Worm (Caenorhabditis elegans) whole organism, L1 larva: ENCODE data around the gene T01D1.8.
A peak's percentile ranks its signal among the peaks of the same experiment; 100 is the strongest.

Experiments used
- C16A3.4 ChIP-seq: fragments of 150-350 bp; optimal IDR thresholded peaks from 2 replicates; lab custom pipeline; 2014; ENCODE audit warnings: missing biosample characterization, missing genetic modification characterization
- C34B4.2 ChIP-seq: sonication (generic microtip); optimal IDR thresholded peaks from 2 replicates; lab custom pipeline; 2017; ENCODE audit warnings: mild to moderate bottlenecking, missing genetic modification characterization, missing compliant biosample characterization
- F16B12.6 ChIP-seq: fragments of 150-350 bp; optimal IDR thresholded peaks from 2 replicates; lab custom pipeline; 2014; ENCODE audit warnings: missing biosample characterization, missing genetic modification characterization
- aha-1 ChIP-seq: fragments of 150-350 bp; optimal IDR thresholded peaks from 2 replicates; lab custom pipeline; 2014; ENCODE audit warnings: missing biosample characterization, missing genetic modification characterization
- alr-1 ChIP-seq: fragments of 200-800 bp; sonication (Bioruptor generic); optimal IDR thresholded peaks from 2 replicates; lab custom pipeline; 2018; ENCODE audit warnings: borderline replicate concordance, mild to moderate bottlenecking, missing genetic modification characterization, missing compliant biosample characterization
- aly-2 ChIP-seq: fragments of 150-350 bp; optimal IDR thresholded peaks from 2 replicates; lab custom pipeline; 2014; ENCODE audit warnings: missing biosample characterization, missing genetic modification characterization
- ceh-8 ChIP-seq: fragments of 200-800 bp; sonication (Bioruptor generic); optimal IDR thresholded peaks from 2 replicates; lab custom pipeline; 2018; ENCODE audit warnings: mild to moderate bottlenecking, missing genetic modification characterization, moderate library complexity, missing compliant biosample characterization
- dpl-1 ChIP-seq, 3 experiments: fragments of 150-350 bp in 2 of 3; sonication (generic microtip) in 1 of 3; optimal IDR thresholded peaks; 2 replicates each; lab custom pipeline; 2014 to 2017; ENCODE audit warnings: missing biosample characterization in 3 of 3, missing genetic modification characterization in 3 of 3, missing genetic modification reagents in 3 of 3
- dsc-1 ChIP-seq: sonication (generic microtip); optimal IDR thresholded peaks from 2 replicates; lab custom pipeline; 2016; ENCODE audit warnings: mild to moderate bottlenecking, missing genetic modification characterization, missing compliant biosample characterization
- efl-3 ChIP-seq: fragments of 200-800 bp; sonication (Bioruptor generic); optimal IDR thresholded peaks from 2 replicates; lab custom pipeline; 2018; ENCODE audit warnings: mild to moderate bottlenecking, missing genetic modification characterization, missing compliant biosample characterization
- egl-13 ChIP-seq: sonication (generic microtip); optimal IDR thresholded peaks from 2 replicates; lab custom pipeline; 2016; ENCODE audit warnings: missing genotype, missing genetic modification reagents, missing genetic modification characterization, missing compliant biosample characterization
- egl-27 ChIP-seq, 2 experiments: fragments of 150-350 bp in 1 of 2; sonication (generic microtip); optimal IDR thresholded peaks; 3 replicates each; lab custom pipeline; 2017 to 2018; ENCODE audit warnings: missing biosample characterization in 2 of 2, missing genetic modification characterization in 2 of 2, missing genetic modification reagents in 2 of 2
- elt-3 ChIP-seq, 6 experiments: fragments of 150-350 bp in 1 of 6; sonication (generic microtip); optimal IDR thresholded peaks; 2 replicates each; lab custom pipeline; 2017 to 2018; ENCODE audit warnings: missing biosample characterization in 6 of 6, missing genetic modification characterization in 6 of 6, inconsistent platforms in 1 of 6
- ets-5 ChIP-seq: fragments of 200-800 bp; sonication (Bioruptor generic); IDR thresholded peaks from 2 replicates; pipeline ENCODE4 v1.3.6; 2022; ENCODE audit warnings: missing genetic modification characterization, missing compliant biosample characterization
- fkh-10 ChIP-seq: sonication (generic microtip); optimal IDR thresholded peaks from 2 replicates; lab custom pipeline; 2017; ENCODE audit warnings: missing biosample characterization, missing genetic modification reagents, missing genetic modification characterization
- fkh-4 ChIP-seq: sonication (generic microtip); optimal IDR thresholded peaks from 2 replicates; lab custom pipeline; 2016; ENCODE audit warnings: missing compliant biosample characterization, missing genetic modification characterization, borderline replicate concordance
- fkh-8 ChIP-seq: sonication (generic microtip); optimal IDR thresholded peaks from 2 replicates; lab custom pipeline; 2016; ENCODE audit warnings: mild to moderate bottlenecking, missing genetic modification characterization, missing compliant biosample characterization
- hlh-4 ChIP-seq: sonication (generic microtip); optimal IDR thresholded peaks from 2 replicates; lab custom pipeline; 2016; ENCODE audit warnings: mild to moderate bottlenecking, missing genetic modification characterization, missing compliant biosample characterization
- hpl-2 ChIP-seq: fragments of 150-350 bp; optimal IDR thresholded peaks from 2 replicates; lab custom pipeline; 2014; ENCODE audit warnings: missing biosample characterization, missing genetic modification reagents, missing genetic modification characterization
- irx-1 ChIP-seq: sonication (generic microtip); optimal IDR thresholded peaks from 2 replicates; lab custom pipeline; 2016; ENCODE audit warnings: missing genetic modification characterization, missing compliant biosample characterization
- lin-15B ChIP-seq: fragments of 150-350 bp; sonication (generic microtip); optimal IDR thresholded peaks from 3 replicates; lab custom pipeline; 2014; ENCODE audit warnings: missing biosample characterization, missing genetic modification characterization
- lin-39 ChIP-seq: fragments of 150-350 bp; optimal IDR thresholded peaks from 2 replicates; lab custom pipeline; 2014; ENCODE audit warnings: missing biosample characterization, missing genetic modification reagents, missing genetic modification characterization
- lir-3 ChIP-seq: sonication (generic microtip); optimal IDR thresholded peaks from 2 replicates; lab custom pipeline; 2016; ENCODE audit warnings: mild to moderate bottlenecking, missing genetic modification characterization, moderate library complexity, missing compliant biosample characterization; ENCODE audit not compliant: poor library complexity
- lsy-2 ChIP-seq, 2 experiments: fragments of 150-350 bp; optimal IDR thresholded peaks; 2 replicates each; lab custom pipeline; 2014; ENCODE audit warnings: missing biosample characterization in 2 of 2, missing genetic modification characterization in 2 of 2
- mab-9 ChIP-seq: fragments of 200-800 bp; sonication (Bioruptor generic); IDR thresholded peaks from 2 replicates; pipeline ENCODE4 v1.3.6; 2022; ENCODE audit warnings: missing genetic modification reagents, missing genetic modification characterization, missing compliant biosample characterization
- mef-2 ChIP-seq: fragments of 150-350 bp; optimal IDR thresholded peaks from 2 replicates; lab custom pipeline; 2014; ENCODE audit warnings: missing biosample characterization, missing genetic modification characterization
- mep-1 ChIP-seq: fragments of 150-350 bp; optimal IDR thresholded peaks from 2 replicates; lab custom pipeline; 2014; ENCODE audit warnings: missing biosample characterization, missing genetic modification characterization
- nhr-11 ChIP-seq: fragments of 150-350 bp; optimal IDR thresholded peaks from 2 replicates; lab custom pipeline; 2014; ENCODE audit warnings: missing biosample characterization, missing genetic modification characterization
- nhr-12 ChIP-seq: sonication (generic microtip); optimal IDR thresholded peaks from 2 replicates; lab custom pipeline; 2017; ENCODE audit warnings: missing biosample characterization, missing genetic modification characterization
- nhr-20 ChIP-seq: sonication (generic microtip); optimal IDR thresholded peaks from 2 replicates; lab custom pipeline; 2016; ENCODE audit warnings: mild to moderate bottlenecking, missing genetic modification characterization, missing compliant biosample characterization
- nhr-28 ChIP-seq: fragments of 150-350 bp; optimal IDR thresholded peaks from 2 replicates; lab custom pipeline; 2014; ENCODE audit warnings: missing biosample characterization, missing genetic modification characterization
- nhr-47 ChIP-seq: sonication (generic microtip); optimal IDR thresholded peaks from 2 replicates; lab custom pipeline; 2016; ENCODE audit warnings: mild to moderate bottlenecking, missing genetic modification characterization, moderate library complexity, missing compliant biosample characterization
- nhr-76 ChIP-seq: sonication (generic microtip); optimal IDR thresholded peaks from 2 replicates; lab custom pipeline; 2017; ENCODE audit warnings: missing biosample characterization, missing genetic modification characterization
- nhr-77 ChIP-seq: fragments of 150-350 bp; optimal IDR thresholded peaks from 2 replicates; lab custom pipeline; 2014; ENCODE audit warnings: missing biosample characterization, missing genetic modification characterization
- nhr-85 ChIP-seq: sonication (generic microtip); peaks from one replicate; lab custom pipeline; 2016; ENCODE audit warnings: missing genetic modification characterization, inconsistent platforms, missing compliant biosample characterization
- nhr-90 ChIP-seq: sonication (generic microtip); optimal IDR thresholded peaks from 2 replicates; lab custom pipeline; 2016; ENCODE audit warnings: mild to moderate bottlenecking, missing genetic modification characterization, missing compliant biosample characterization; ENCODE audit not compliant: poor library complexity
- tbx-2 ChIP-seq: sonication (generic microtip); optimal IDR thresholded peaks from 2 replicates; lab custom pipeline; 2016; ENCODE audit warnings: missing genetic modification characterization, missing compliant biosample characterization
- tlp-1 ChIP-seq: fragments of 150-350 bp; optimal IDR thresholded peaks from 2 replicates; lab custom pipeline; 2014; ENCODE audit warnings: missing biosample characterization, missing genetic modification characterization
- vab-15 ChIP-seq: sonication (generic microtip); optimal IDR thresholded peaks from 2 replicates; lab custom pipeline; 2017; ENCODE audit warnings: missing genotype, mild to moderate bottlenecking, missing genetic modification characterization, missing compliant biosample characterization
- xbp-1 ChIP-seq: sonication (generic microtip); optimal IDR thresholded peaks from 2 replicates; lab custom pipeline; 2016; ENCODE audit warnings: missing genetic modification characterization, missing compliant biosample characterization
- zip-4 ChIP-seq: fragments of 200-800 bp; sonication (Bioruptor generic); optimal IDR thresholded peaks from 2 replicates; lab custom pipeline; 2018; ENCODE audit warnings: mild to moderate bottlenecking, missing genetic modification characterization, moderate library complexity, missing compliant biosample characterization
- ztf-4 ChIP-seq: fragments of 150-350 bp; optimal IDR thresholded peaks from 2 replicates; lab custom pipeline; 2014; ENCODE audit warnings: missing biosample characterization, missing genetic modification characterization

Gene T01D1.8

ce11 chrII:216598-216997 lies 30.1 kb downstream of the T01D1.8 start, which contains the start of gene F48A11.4 (continued):
- TF ChIP-seq nhr-90 (peak; percentile 97), ets-5 (no peak), aly-2 (tag; lab: Kevin White, UChicago) (peak; percentile 88), dsc-1 (tag; lab: Kevin White, UChicago) (peak; percentile 96), zip-4 (GFP tag; lab: Kevin White, UChicago) (peak; percentile 90), ztf-4 (tag; lab: Kevin White, UChicago) (peak; percentile 89), irx-1 (peak; percentile 91), ceh-8 (peak; percentile 90), C34B4.2 (tag; lab: Kevin White, UChicago) (peak; percentile 2), alr-1 (no peak), egl-13 (tag; lab: Kevin White, UChicago) (peak; percentile 90), mef-2 (tag; lab: Kevin White, UChicago) (peak; percentile 60), lin-15B (tag; lab: Kevin White, UChicago) (peak; percentile 97), nhr-12 (no peak), nhr-76 (no peak), egl-27 (tag; optimal IDR thresholded peaks at IDR 0.05; lab: Kevin White, UChicago) (no peak), hlh-4 (tag; lab: Kevin White, UChicago) (no peak), fkh-8 (peak; percentile 95), aha-1 (peak; percentile 81), F16B12.6 (peak; percentile 74), tlp-1 (tag; lab: Kevin White, UChicago) (no peak), dpl-1 (GFP tag; optimal IDR thresholded peaks at IDR 0.05; lab: Kevin White, UChicago) (peak; percentile 99 to 100 (median 100)), C16A3.4 (tag; lab: Kevin White, UChicago) (peak; percentile 95), fkh-10 (GFP tag; lab: Kevin White, UChicago) (peak; percentile 78), mep-1 (tag; lab: Kevin White, UChicago) (peak; percentile 96), mab-9 (GFP tag; lab: Robert Waterston, UW) (peak; percentile 87), nhr-47 (tag; lab: Kevin White, UChicago) (peak; percentile 98), nhr-28 (tag; lab: Kevin White, UChicago) (no peak), fkh-4 (tag; lab: Kevin White, UChicago) (peak; percentile 65), elt-3 (tag; optimal IDR thresholded peaks at IDR 0.05; lab: Kevin White, UChicago) (peak in 4 of 6 experiments; percentile 69 to 93 (median 84)), nhr-20 (tag; lab: Kevin White, UChicago) (peak; percentile 95), nhr-11 (tag; lab: Kevin White, UChicago) (peak; percentile 91), vab-15 (peak; percentile 69), hpl-2 (GFP tag; lab: Kevin White, UChicago) (peak; percentile 82), lin-39 (peak; percentile 95), lsy-2 (tag; optimal IDR thresholded peaks at IDR 0.05; lab: Kevin White, UChicago) (peak; percentile 93 to 94), nhr-77 (peak; percentile 93), xbp-1 (tag; lab: Kevin White, UChicago) (peak; percentile 93), nhr-85 (tag; lab: Kevin White, UChicago) (peak; percentile 96), lir-3 (peak; percentile 85), efl-3 (GFP tag; lab: Kevin White, UChicago) (peak; percentile 64)
- TF ChIP-seq, all 84 proteins: peak for 68

ce11 chrII:217308-217707 lies 30.8 kb downstream of the T01D1.8 start:
- peak; percentile 25 for TF ChIP-seq nhr-85 (tag; lab: Kevin White, UChicago)
- no peak for TF ChIP-seq tbx-2 (tag; lab: Kevin White, UChicago)
- TF ChIP-seq, all 84 proteins: peak for 1
